Fruit fly (Drosophila melanogaster) whole organism: ENCODE results near the gene CG13048.
A peak's percentile ranks its signal among the peaks of the same experiment; 100 is the strongest.

Experiments
- CG8478 ChIP-seq: fragments of >200 bp; optimal IDR thresholded peaks from 2 replicates; lab custom pipeline; 2018; ENCODE audit warnings: inconsistent platforms
- Dll ChIP-seq: fragments of >200 bp; optimal IDR thresholded peaks from 2 replicates; lab custom pipeline; 2017
- EcR ChIP-seq, 2 experiments: fragments of >200 bp; optimal IDR thresholded peaks; 2 replicates each; lab custom pipeline; 2017; ENCODE audit warnings: missing biosample characterization in 2 of 2, missing genetic modification characterization in 2 of 2, missing genetic modification reagents in 2 of 2
- pan ChIP-seq: fragments of >200 bp; optimal IDR thresholded peaks from 2 replicates; lab custom pipeline; 2017
- psq ChIP-seq: fragments of >200 bp; optimal IDR thresholded peaks from 2 replicates; lab custom pipeline; 2017
- usp ChIP-seq: fragments of >200 bp; optimal IDR thresholded peaks from 2 replicates; lab custom pipeline; 2017; ENCODE audit warnings: missing biosample characterization, missing genetic modification characterization, mixed read lengths

Gene CG13048

DNA sequence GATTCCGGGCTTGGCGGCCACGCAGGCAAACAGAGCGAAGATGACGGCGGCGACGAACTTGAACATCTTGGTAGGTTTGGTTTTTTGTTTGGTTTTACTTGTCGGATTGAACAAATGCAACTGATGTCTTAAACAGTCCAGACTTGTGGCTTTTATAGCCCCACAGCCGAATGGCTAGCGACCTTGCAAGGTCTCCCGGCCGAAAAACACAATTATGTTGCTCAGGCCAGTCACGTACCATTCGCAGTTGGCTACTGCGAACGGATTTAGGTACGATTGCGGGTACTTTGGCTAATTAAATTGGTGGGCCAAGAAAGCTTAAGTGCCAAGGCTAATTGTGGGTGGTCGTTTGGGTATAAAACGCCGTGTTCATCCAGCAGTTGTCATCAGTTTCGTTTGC is 18.7 kb downstream of the CG13048 start, which contains the start of the genes CG13051 and CG13069:
CG13051 (minus strand) TSS at position 101 of the 400 bp plus-strand sequence.
CG13069 (plus strand) TSS at position 386 of the 400 bp plus-strand sequence.
- TF ChIP-seq CG8478 (lab: Kevin White, UChicago) (no peak), usp (GFP tag; lab: Kevin White, UChicago) (no peak), psq (lab: Kevin White, UChicago) (no peak), Dll (lab: Kevin White, UChicago) (no peak), pan (lab: Kevin White, UChicago) (no peak), EcR (GFP tag; optimal IDR thresholded peaks at IDR 0.05; lab: Kevin White, UChicago) (no peak)

DNA sequence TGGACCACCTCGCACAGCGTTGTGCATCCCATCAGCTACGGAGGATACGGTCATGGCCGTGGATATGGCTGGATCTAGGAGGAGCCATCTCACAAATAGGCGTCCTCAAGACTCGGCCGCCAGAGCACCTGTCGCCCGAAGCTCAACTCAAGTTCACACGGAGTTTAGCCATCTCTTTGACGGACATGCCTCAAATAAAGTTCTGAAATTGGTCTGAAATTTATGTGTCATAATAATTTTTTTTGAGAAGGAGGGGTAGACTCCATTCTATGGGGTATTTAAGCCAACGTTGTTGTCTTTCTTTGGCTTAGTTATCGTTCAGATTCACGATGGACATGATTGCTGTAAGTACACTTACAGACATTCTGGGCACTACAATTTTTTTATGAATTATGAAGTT is 20.7 kb downstream of the CG13048 start, which contains the start of gene CG13070:
CG13070 (plus strand) TSS at position 301 of the 400 bp plus-strand sequence.
- TF ChIP-seq psq (lab: Kevin White, UChicago) (no peak), usp (GFP tag; lab: Kevin White, UChicago) (no peak), pan (lab: Kevin White, UChicago) (no peak), CG8478 (lab: Kevin White, UChicago) (no peak), Dll (lab: Kevin White, UChicago) (no peak), EcR (GFP tag; optimal IDR thresholded peaks at IDR 0.05; lab: Kevin White, UChicago) (no peak)

- TF ChIP-seq pan (lab: Kevin White, UChicago) (no peak), usp (GFP tag; lab: Kevin White, UChicago) (no peak), EcR (GFP tag; optimal IDR thresholded peaks at IDR 0.05; lab: Kevin White, UChicago) (no peak), Dll (lab: Kevin White, UChicago) (no peak), CG8478 (lab: Kevin White, UChicago) (no peak), psq (lab: Kevin White, UChicago) (no peak)
Observed at dm6 chr3L:16262440-16262839, 21.3 kb downstream of the CG13048 start, which contains the start of gene CG13071. Gene CG13071 (plus strand): TSS chr3L:16262740.

dm6 chr3L:16261505-16261904 is 22.2 kb downstream of the CG13048 start, which contains the start of gene CG34247:
Gene CG34247 (minus strand): TSS chr3L:16261605.
- TF ChIP-seq usp (GFP tag; lab: Kevin White, UChicago) (no peak), EcR (GFP tag; optimal IDR thresholded peaks at IDR 0.05; lab: Kevin White, UChicago) (no peak)

dm6 chr3L:16259552-16259951 is 24.2 kb downstream of the CG13048 start, which contains the start of gene CG13053:
Gene CG13053 (minus strand): TSS chr3L:16259722.
- TF ChIP-seq usp (GFP tag; lab: Kevin White, UChicago), result no peak
- no peak for TF ChIP-seq psq (lab: Kevin White, UChicago)
- TF ChIP-seq Dll (lab: Kevin White, UChicago), result no peak
- TF ChIP-seq pan (lab: Kevin White, UChicago), result no peak
- TF ChIP-seq CG8478 (lab: Kevin White, UChicago), result no peak
- TF ChIP-seq EcR (GFP tag; optimal IDR thresholded peaks at IDR 0.05; lab: Kevin White, UChicago), result no peak

dm6 chr3L:16257118-16257627 is 26.5 kb downstream of the CG13048 start, which contains the start of gene CG13054:
Gene CG13054 (minus strand): TSS chr3L:16257191.
- TF ChIP-seq usp (GFP tag; lab: Kevin White, UChicago), result no peak
- TF ChIP-seq EcR (GFP tag; optimal IDR thresholded peaks at IDR 0.05; lab: Kevin White, UChicago), result no peak
- no peak for TF ChIP-seq CG8478 (lab: Kevin White, UChicago)
- no peak for TF ChIP-seq pan (lab: Kevin White, UChicago)
- TF ChIP-seq Dll (lab: Kevin White, UChicago), result no peak
- no peak for TF ChIP-seq psq (lab: Kevin White, UChicago)

DNA sequence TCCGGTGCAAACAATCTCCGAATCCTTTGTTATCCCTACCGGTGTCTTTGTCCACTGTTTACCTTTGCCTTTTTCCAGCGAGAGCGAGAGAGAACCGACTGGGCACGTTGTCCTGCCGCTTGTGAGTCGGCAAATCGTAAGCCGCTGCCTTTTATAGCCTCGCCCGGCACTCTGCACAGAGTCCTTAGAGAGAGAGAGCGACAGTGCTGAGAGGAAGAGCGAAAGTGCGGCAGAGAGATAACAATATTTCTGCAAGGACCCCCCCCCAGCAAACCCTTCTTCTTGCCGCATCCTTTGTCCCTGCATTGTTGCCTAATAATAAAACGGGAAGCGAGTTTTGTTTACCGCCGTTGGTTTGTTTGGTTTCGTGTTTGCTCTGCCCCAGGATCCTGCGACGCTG is 31.5 kb downstream of the CG13048 start, which contains the start of gene CG13055:
CG13055 (minus strand) TSS at position 101 of the 400 bp plus-strand sequence.
- TF ChIP-seq usp (GFP tag; lab: Kevin White, UChicago) (no peak), CG8478 (lab: Kevin White, UChicago) (no peak), psq (lab: Kevin White, UChicago) (no peak)

DNA sequence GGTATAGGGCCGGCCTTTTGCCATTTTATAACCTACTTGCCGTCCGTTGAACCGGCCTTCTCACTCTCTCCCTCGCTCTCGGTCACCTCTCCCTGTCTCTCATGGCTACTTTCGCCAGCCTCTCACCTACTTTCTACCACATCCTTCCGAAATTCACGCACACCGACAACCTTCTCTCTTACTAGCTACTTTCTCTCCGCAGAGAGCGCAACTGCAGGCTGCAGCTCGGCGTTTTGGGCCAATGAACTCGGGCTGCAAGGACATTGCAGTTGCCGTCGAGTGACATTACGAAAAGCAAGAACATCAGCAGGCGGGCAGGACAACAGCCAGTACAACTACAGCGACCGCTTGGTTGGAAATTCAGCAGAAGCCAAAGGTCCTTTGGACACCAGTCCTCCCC is 42.4 kb downstream of the CG13048 start:
- TF ChIP-seq usp (GFP tag; lab: Kevin White, UChicago) (no peak), EcR (GFP tag; optimal IDR thresholded peaks at IDR 0.05; lab: Kevin White, UChicago) (peak in 1 of 2 experiments; percentile 61)

DNA sequence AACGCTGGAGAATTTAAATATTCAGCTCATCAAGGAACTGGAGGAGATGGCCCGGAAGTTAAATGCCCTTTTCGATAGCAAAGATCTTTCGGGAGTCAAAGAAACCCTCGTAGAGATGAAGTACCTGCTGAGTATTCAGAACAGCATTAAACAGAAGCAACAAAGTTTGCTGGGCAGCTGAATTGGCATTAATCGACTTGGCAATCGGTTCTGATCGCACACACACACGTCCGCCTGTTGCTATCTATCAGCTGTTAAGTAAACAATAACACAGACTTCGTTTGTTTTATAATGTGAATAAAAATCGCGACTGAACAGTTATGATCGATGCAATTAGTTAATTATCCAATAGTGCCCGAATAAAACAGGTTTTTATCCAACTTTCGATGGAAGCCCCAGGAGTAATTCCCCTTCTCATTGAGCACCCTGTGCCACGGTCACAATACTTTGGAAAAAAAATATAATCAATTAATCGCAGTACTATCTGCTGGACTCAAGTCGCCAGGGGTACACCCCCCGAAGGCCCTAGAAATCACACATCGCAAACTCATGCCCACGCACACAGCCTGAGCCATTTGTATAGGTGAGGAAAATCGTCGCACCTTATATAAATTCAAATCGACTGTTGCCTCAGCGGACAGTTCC is 49.7 kb downstream of the CG13048 start:
- no peak for TF ChIP-seq usp (GFP tag; lab: Kevin White, UChicago)
- no peak for TF ChIP-seq pan (lab: Kevin White, UChicago)
- no peak for TF ChIP-seq CG8478 (lab: Kevin White, UChicago)
- no peak for TF ChIP-seq psq (lab: Kevin White, UChicago)
- TF ChIP-seq Dll (lab: Kevin White, UChicago), result no peak

dm6 chr3L:16232924-16233323 is 50.8 kb downstream of the CG13048 start, which contains the start of gene Hsc20:
Gene Hsc20 (plus strand): TSS chr3L:16233127.
- TF ChIP-seq usp (GFP tag; lab: Kevin White, UChicago), result no peak
- no peak for TF ChIP-seq EcR (GFP tag; optimal IDR thresholded peaks at IDR 0.05; lab: Kevin White, UChicago)
- no peak for TF ChIP-seq psq (lab: Kevin White, UChicago)
- TF ChIP-seq Dll (lab: Kevin White, UChicago), result no peak
- no peak for TF ChIP-seq pan (lab: Kevin White, UChicago)
- TF ChIP-seq CG8478 (lab: Kevin White, UChicago), result no peak
